Fruit fly (Drosophila melanogaster): ENCODE data around the gene ppk20.

dm6 chr3R:29714314-29714713 is 45.6 kb upstream of the ppk20 start, which contains the start of gene Obp99d:
- TF ChIP-seq Myc (optimal IDR thresholded peaks at IDR 0.05) = no peak
- no peak for TF ChIP-seq psq (GFP tag; optimal IDR thresholded peaks at IDR 0.05)
- no peak for TF ChIP-seq OdsH (GFP tag; optimal IDR thresholded peaks at IDR 0.05)
- TF ChIP-seq usp (GFP tag; optimal IDR thresholded peaks at IDR 0.05) = no peak
- TF ChIP-seq h (GFP tag; optimal IDR thresholded peaks at IDR 0.05) = no peak
- no peak for TF ChIP-seq brk (GFP tag; optimal IDR thresholded peaks at IDR 0.05)
